Fruit fly (Drosophila melanogaster) whole organism, embryonic: ENCODE measurements around the gene NFAT.

ENCODE experiments used
- B-H1 ChIP-seq: fragments of 200-800 bp; sonication (Bioruptor generic); IDR thresholded peaks from 3 replicates; pipeline ENCODE4 v1.3.6; 2022; ENCODE audit warnings: missing biosample characterization, missing genetic modification characterization
- CG11456 ChIP-seq: fragments of 200-800 bp; sonication (Bioruptor generic); IDR thresholded peaks from 3 replicates; pipeline ENCODE4 v1.3.6; 2022; ENCODE audit warnings: missing biosample characterization, missing genetic modification characterization
- CG12104 ChIP-seq: fragments of 200-800 bp; sonication (Bioruptor generic); optimal IDR thresholded peaks from 3 replicates; lab custom pipeline; 2016; ENCODE audit warnings: missing biosample characterization, missing genetic modification characterization
- CG12236 ChIP-seq: fragments of 200-800 bp; sonication (Bioruptor generic); optimal IDR thresholded peaks from 2 replicates; lab custom pipeline; 2016; ENCODE audit warnings: missing biosample characterization, missing genetic modification characterization
- CG14667 ChIP-seq: fragments of 200-800 bp; sonication (Bioruptor generic); IDR thresholded peaks from 2 replicates; pipeline ENCODE4 v1.3.6; 2022; ENCODE audit warnings: missing biosample characterization, missing genetic modification characterization
- CG14710 ChIP-seq: fragments of 200-800 bp; sonication (Bioruptor generic); optimal IDR thresholded peaks from 3 replicates; lab custom pipeline; 2019; ENCODE audit warnings: missing biosample characterization, mild to moderate bottlenecking, missing genetic modification characterization, moderate library complexity
- CG14860 ChIP-seq: fragments of 200-800 bp; sonication (Bioruptor generic); IDR thresholded peaks from 3 replicates; pipeline ENCODE4 v1.3.6; 2022; ENCODE audit warnings: missing biosample characterization, missing genetic modification characterization; ENCODE audit not compliant: partially characterized antibody
- CG15073 ChIP-seq: fragments of 200-800 bp; sonication (Bioruptor generic); optimal IDR thresholded peaks from 2 replicates; lab custom pipeline; 2016; ENCODE audit warnings: missing biosample characterization, missing genetic modification characterization
- CG1529 ChIP-seq: fragments of 200-800 bp; sonication (Bioruptor generic); optimal IDR thresholded peaks from 3 replicates; lab custom pipeline; 2018; ENCODE audit warnings: missing biosample characterization, missing genetic modification characterization
- CG17612 ChIP-seq: fragments of 200-800 bp; sonication (Bioruptor generic); IDR thresholded peaks from 2 replicates; pipeline ENCODE4 v1.3.6; 2022; ENCODE audit warnings: missing biosample characterization, missing genetic modification characterization
- CG2116 ChIP-seq: fragments of 200-800 bp; sonication (Bioruptor generic); optimal IDR thresholded peaks from 3 replicates; lab custom pipeline; 2018; ENCODE audit warnings: missing biosample characterization, mild to moderate bottlenecking, missing genetic modification characterization
- CG2199 ChIP-seq: fragments of 200-800 bp; sonication (Bioruptor generic); IDR thresholded peaks from 3 replicates; pipeline ENCODE4 v1.3.6; 2022; ENCODE audit warnings: missing biosample characterization, missing genetic modification characterization
- CG31441 ChIP-seq: fragments of 200-800 bp; sonication (Bioruptor generic); IDR thresholded peaks from 2 replicates; pipeline ENCODE4 v1.3.6; 2022; ENCODE audit warnings: missing biosample characterization, missing genetic modification characterization
- CG3163 ChIP-seq: fragments of 200-800 bp; sonication (Bioruptor generic); optimal IDR thresholded peaks from 3 replicates; lab custom pipeline; 2016; ENCODE audit warnings: missing biosample characterization, missing genetic modification characterization
- CG33213 ChIP-seq: fragments of 200-800 bp; sonication (Bioruptor generic); optimal IDR thresholded peaks from 3 replicates; lab custom pipeline; 2016; ENCODE audit warnings: missing biosample characterization, missing genetic modification characterization
- CG3847 ChIP-seq: fragments of 200-800 bp; sonication (Bioruptor generic); IDR thresholded peaks from 2 replicates; pipeline ENCODE4 v1.3.6; 2022; ENCODE audit warnings: missing biosample characterization, missing genetic modification characterization
- CG4854 ChIP-seq: fragments of 200-800 bp; sonication (Bioruptor generic); optimal IDR thresholded peaks from 2 replicates; lab custom pipeline; 2016; ENCODE audit warnings: missing biosample characterization, missing genetic modification characterization, inconsistent platforms
- CG7745 ChIP-seq: fragments of 200-800 bp; sonication (Bioruptor generic); optimal IDR thresholded peaks from 2 replicates; lab custom pipeline; 2018; ENCODE audit warnings: missing biosample characterization, mild to moderate bottlenecking, missing genetic modification characterization, moderate library complexity
- CG7928 ChIP-seq: fragments of 200-800 bp; sonication (Bioruptor generic); optimal IDR thresholded peaks from 2 replicates; lab custom pipeline; 2017; ENCODE audit warnings: missing biosample characterization, mild to moderate bottlenecking, missing genetic modification characterization
- CG7963 ChIP-seq: fragments of 200-800 bp; sonication (Bioruptor generic); IDR thresholded peaks from 3 replicates; pipeline ENCODE4 v1.3.6; 2022; ENCODE audit warnings: missing biosample characterization, missing genetic modification characterization; ENCODE audit not compliant: partially characterized antibody
- CG8944 ChIP-seq: fragments of 200-800 bp; sonication (Bioruptor generic); optimal IDR thresholded peaks from 3 replicates; lab custom pipeline; 2016; ENCODE audit warnings: missing biosample characterization, missing genetic modification characterization
- CoRest ChIP-seq: fragments of 200-800 bp; sonication (Bioruptor generic); optimal IDR thresholded peaks from 3 replicates; lab custom pipeline; 2018; ENCODE audit warnings: missing biosample characterization, mild to moderate bottlenecking, missing genetic modification characterization, moderate library complexity
- Doc2 ChIP-seq: fragments of 200-800 bp; sonication (Bioruptor generic); IDR thresholded peaks from 2 replicates; pipeline ENCODE4 v1.3.6; 2022; ENCODE audit warnings: missing biosample characterization, missing genetic modification characterization
- H15 ChIP-seq: fragments of 200-800 bp; sonication (Bioruptor generic); IDR thresholded peaks from 3 replicates; pipeline ENCODE4 v1.3.6; 2022; ENCODE audit warnings: missing biosample characterization, missing genetic modification characterization
- HLHmδ ChIP-seq: fragments of 200-800 bp; sonication (Bioruptor generic); optimal IDR thresholded peaks from 2 replicates; lab custom pipeline; 2018; ENCODE audit warnings: missing biosample characterization, mild to moderate bottlenecking, missing genetic modification characterization, moderate library complexity
- Hr3 ChIP-seq: fragments of 200-800 bp; sonication (Bioruptor generic); optimal IDR thresholded peaks from 3 replicates; lab custom pipeline; 2016; ENCODE audit warnings: missing biosample characterization, missing genetic modification characterization
- Max ChIP-seq: fragments of 200-800 bp; sonication (Bioruptor generic); optimal IDR thresholded peaks from 2 replicates; lab custom pipeline; 2016; ENCODE audit warnings: missing biosample characterization, mild to moderate bottlenecking, missing genetic modification characterization
- Meics ChIP-seq: fragments of 200-800 bp; sonication (Bioruptor generic); optimal IDR thresholded peaks from 2 replicates; lab custom pipeline; 2017; ENCODE audit warnings: missing biosample characterization, mild to moderate bottlenecking, missing genetic modification characterization
- NK7.1 ChIP-seq: fragments of 200-800 bp; sonication (Bioruptor generic); optimal IDR thresholded peaks from 3 replicates; lab custom pipeline; 2016; ENCODE audit warnings: missing biosample characterization, missing genetic modification characterization
- Poxn ChIP-seq: fragments of 200-800 bp; sonication (Bioruptor generic); IDR thresholded peaks from 2 replicates; pipeline ENCODE4 v1.3.6; 2022; ENCODE audit warnings: missing biosample characterization, missing genetic modification characterization
- Scr ChIP-seq: fragments of 200-800 bp; sonication (Bioruptor generic); IDR thresholded peaks from 2 replicates; pipeline ENCODE4 v1.3.6; 2022; ENCODE audit warnings: missing biosample characterization, missing genetic modification characterization; ENCODE audit not compliant: partially characterized antibody
- Sox100B ChIP-seq: fragments of 200-800 bp; sonication (Bioruptor generic); optimal IDR thresholded peaks from 3 replicates; lab custom pipeline; 2018; ENCODE audit warnings: missing biosample characterization, mild to moderate bottlenecking, missing genetic modification characterization
- Sox102F ChIP-seq: fragments of 200-800 bp; sonication (Bioruptor generic); optimal IDR thresholded peaks from 2 replicates; lab custom pipeline; 2018; ENCODE audit warnings: missing biosample characterization, mild to moderate bottlenecking, missing genetic modification characterization, moderate library complexity
- ac ChIP-seq: fragments of 200-800 bp; sonication (Bioruptor generic); optimal IDR thresholded peaks from 3 replicates; lab custom pipeline; 2017; ENCODE audit warnings: missing biosample characterization, mild to moderate bottlenecking, missing genetic modification characterization
- crol ChIP-seq: fragments of 200-800 bp; sonication (Bioruptor generic); IDR thresholded peaks from 2 replicates; pipeline ENCODE4 v1.3.6; 2022; ENCODE audit warnings: missing biosample characterization, missing genetic modification characterization
- fru ChIP-seq: fragments of >200 bp; optimal IDR thresholded peaks from 2 replicates; lab custom pipeline; 2017
- gcm ChIP-seq: fragments of 200-800 bp; sonication (Bioruptor generic); optimal IDR thresholded peaks from 2 replicates; lab custom pipeline; 2019; ENCODE audit warnings: missing biosample characterization, mild to moderate bottlenecking, missing genetic modification characterization, moderate library complexity
- grau ChIP-seq: fragments of 200-800 bp; optimal IDR thresholded peaks from 3 replicates; lab custom pipeline; 2019; ENCODE audit warnings: missing biosample characterization, mild to moderate bottlenecking, missing genetic modification characterization, moderate library complexity
- grn ChIP-seq: fragments of 200-800 bp; sonication (Bioruptor generic); optimal IDR thresholded peaks from 3 replicates; lab custom pipeline; 2017; ENCODE audit warnings: missing biosample characterization, missing genetic modification characterization
- ind ChIP-seq: fragments of 200-800 bp; sonication (Bioruptor generic); optimal IDR thresholded peaks from 3 replicates; lab custom pipeline; 2016; ENCODE audit warnings: missing biosample characterization, missing genetic modification characterization
- ken ChIP-seq: fragments of 200-800 bp; sonication (Bioruptor generic); IDR thresholded peaks from 3 replicates; pipeline ENCODE4 v1.3.6; 2022; ENCODE audit warnings: missing biosample characterization, missing genetic modification characterization
- klu ChIP-seq: fragments of 200-800 bp; sonication (Bioruptor generic); IDR thresholded peaks from 2 replicates; pipeline ENCODE4 v1.3.6; 2022; ENCODE audit warnings: missing biosample characterization, missing genetic modification characterization
- lola ChIP-seq, 3 experiments: fragments of >200 bp in 2 of 3; fragments of 200-800 bp in 1 of 3; sonication (Bioruptor generic) in 1 of 3; optimal IDR thresholded peaks; 2 replicates each; lab custom pipeline; 2017 to 2019; ENCODE audit warnings: missing biosample characterization in 3 of 3, missing genetic modification characterization in 3 of 3, mild to moderate bottlenecking in 1 of 3, moderate library complexity in 1 of 3
- lov ChIP-seq, 2 experiments: fragments of 200-800 bp in 1 of 2; fragments of >200 bp in 1 of 2; sonication (Bioruptor generic) in 1 of 2; IDR thresholded peaks in 1 of 2; optimal IDR thresholded peaks in 1 of 2; 2 replicates in 1 of 2; 3 replicates in 1 of 2; pipeline versions ENCODE4 v1.3.6 to Lab custom; 2017 to 2022; ENCODE audit warnings: missing biosample characterization in 1 of 2, missing genetic modification characterization in 1 of 2
- peb ChIP-seq: fragments of 200-800 bp; sonication (Bioruptor generic); IDR thresholded peaks from 2 replicates; pipeline ENCODE4 v1.3.6; 2022; ENCODE audit warnings: missing biosample characterization, missing genetic modification characterization
- pho ChIP-seq: fragments of 200-800 bp; sonication (Bioruptor generic); optimal IDR thresholded peaks from 2 replicates; lab custom pipeline; 2016; ENCODE audit warnings: missing biosample characterization, missing genetic modification characterization
- prd ChIP-seq, 3 experiments: fragments of >200 bp in 2 of 3; fragments of 200-800 bp in 1 of 3; sonication (Bioruptor generic) in 1 of 3; optimal IDR thresholded peaks in 2 of 3; IDR thresholded peaks in 1 of 3; 2 replicates in 2 of 3; 3 replicates in 1 of 3; pipeline versions ENCODE4 v1.3.6 to Lab custom; 2017 to 2022; ENCODE audit warnings: missing biosample characterization in 1 of 3, missing genetic modification characterization in 1 of 3
- salm ChIP-seq: fragments of 200-800 bp; sonication (Bioruptor generic); optimal IDR thresholded peaks from 2 replicates; lab custom pipeline; 2018; ENCODE audit warnings: missing biosample characterization, mild to moderate bottlenecking, missing genetic modification characterization
- z ChIP-seq: fragments of 200-800 bp; sonication (Bioruptor generic); IDR thresholded peaks from 3 replicates; pipeline ENCODE4 v1.3.6; 2022; ENCODE audit warnings: missing biosample characterization, missing genetic modification characterization

Gene NFAT

dm6 chrX:13639998-13640691, 15.6 kb downstream of the NFAT start (continued):
- TF ChIP-seq Scr (GFP tag; lab: Robert Waterston, UW) = peak; percentile 55
- TF ChIP-seq ac (GFP tag; lab: Kevin White, UChicago) = peak; percentile 85
- TF ChIP-seq ken (GFP tag; lab: Robert Waterston, UW) = peak; percentile 99
- peak; percentile 98 for TF ChIP-seq pho (GFP tag; lab: Kevin White, UChicago)
- TF ChIP-seq grau (tag; lab: Kevin White, UChicago) = peak; percentile 98
- peak; percentile 99 for TF ChIP-seq Sox102F
- peak; percentile 93 for TF ChIP-seq CG31441
- peak; percentile 98 for TF ChIP-seq peb (GFP tag; lab: Robert Waterston, UW)
- TF ChIP-seq grn (GFP tag; lab: Kevin White, UChicago) = peak; percentile 86
- TF ChIP-seq CG4854 = peak; percentile 97
- peak; percentile 67; the same call in 2 of the 3 replicates for TF ChIP-seq CG14860
- TF ChIP-seq CG2199 (GFP tag; lab: Robert Waterston, UW) = peak; percentile 99
- TF ChIP-seq CG3163 (GFP tag; lab: Kevin White, UChicago) = peak; percentile 93
- TF ChIP-seq B-H1 = peak; percentile 99
- peak; percentile 99 for TF ChIP-seq CG11456 (GFP tag; lab: Robert Waterston, UW)
- TF ChIP-seq salm (tag; lab: Kevin White, UChicago) = peak; percentile 99
- peak; percentile 98 for TF ChIP-seq CG1529 (GFP tag; lab: Kevin White, UChicago)
- TF ChIP-seq CG17612 (GFP tag; lab: Robert Waterston, UW) = peak; percentile 97
- TF ChIP-seq NK7.1 (GFP tag; lab: Kevin White, UChicago) = peak; percentile 98
- peak; percentile 96 for TF ChIP-seq CG14710 (tag; lab: Kevin White, UChicago)
- no peak for TF ChIP-seq HLHmδ (GFP tag; lab: Kevin White, UChicago)
- TF ChIP-seq Hr3 = peak; percentile 97
- TF ChIP-seq CG33213 (GFP tag; lab: Kevin White, UChicago) = peak; percentile 99
- peak; percentile 85 for TF ChIP-seq CG2116 (GFP tag; lab: Kevin White, UChicago)
- peak; percentile 99 for TF ChIP-seq CG12236 (GFP tag; lab: Kevin White, UChicago)
- peak; percentile 82 for TF ChIP-seq CG7928
- peak; percentile 99 for TF ChIP-seq Meics (GFP tag; lab: Kevin White, UChicago)
- peak; percentile 98 for TF ChIP-seq gcm (GFP tag; lab: Kevin White, UChicago)
- TF ChIP-seq lov (optimal IDR thresholded peaks at IDR 0.05; lab: Kevin White, UChicago) = no peak
- TF ChIP-seq lov (GFP tag; IDR thresholded peaks at IDR 0.05; lab: Robert Waterston, UW) = peak; percentile 99
- TF ChIP-seq CG8944 (GFP tag; lab: Kevin White, UChicago) = peak; percentile 98
- TF ChIP-seq Poxn (GFP tag; lab: Robert Waterston, UW) = peak; percentile 94
- TF ChIP-seq CG7963 = peak; percentile 77; the same call in 2 of the 3 replicates
- TF ChIP-seq CG3847 (GFP tag; lab: Robert Waterston, UW) = peak; percentile 99
- peak; percentile 98 for TF ChIP-seq CoRest (tag; lab: Kevin White, UChicago)
- peak; percentile 99 for TF ChIP-seq H15 (GFP tag; lab: Robert Waterston, UW)
- peak; percentile 82 for TF ChIP-seq z (GFP tag; lab: Robert Waterston, UW)
- peak; percentile 79 for TF ChIP-seq crol (GFP tag; lab: Robert Waterston, UW)
- TF ChIP-seq CG15073 = peak; percentile 87
- TF ChIP-seq CG7745 = peak; percentile 74
- TF ChIP-seq fru = no peak
- TF ChIP-seq lola (GFP tag; optimal IDR thresholded peaks at IDR 0.05; lab: Kevin White, UChicago) = peak in 1 of 3 experiments; percentile 94
- TF ChIP-seq Max = peak; percentile 98
- peak; percentile 98 for TF ChIP-seq CG14667
- peak; percentile 98 for TF ChIP-seq Sox100B (GFP tag; lab: Kevin White, UChicago)
- peak; percentile 98 for TF ChIP-seq CG12104
- TF ChIP-seq klu = peak; percentile 96
- TF ChIP-seq ind (GFP tag; lab: Kevin White, UChicago) = peak; percentile 99
- TF ChIP-seq Doc2 (GFP tag; lab: Robert Waterston, UW) = peak; percentile 96
- no peak for TF ChIP-seq prd (optimal IDR thresholded peaks at IDR 0.05; lab: Kevin White, UChicago)
- TF ChIP-seq prd (GFP tag; IDR thresholded peaks at IDR 0.05; lab: Robert Waterston, UW) = peak; percentile 99
